Worm (Caenorhabditis elegans) whole organism, L1 larva: ENCODE results near the gene arp-11.

Source experiments
- C04F5.9 ChIP-seq: sonication (generic microtip); optimal IDR thresholded peaks from 2 replicates; lab custom pipeline; 2016; ENCODE audit warnings: missing genetic modification characterization, missing compliant biosample characterization
- F16B12.6 ChIP-seq: fragments of 150-350 bp; optimal IDR thresholded peaks from 2 replicates; lab custom pipeline; 2014; ENCODE audit warnings: missing biosample characterization, missing genetic modification characterization
- alr-1 ChIP-seq: fragments of 200-800 bp; sonication (Bioruptor generic); optimal IDR thresholded peaks from 2 replicates; lab custom pipeline; 2018; ENCODE audit warnings: borderline replicate concordance, mild to moderate bottlenecking, missing genetic modification characterization, missing compliant biosample characterization
- aly-2 ChIP-seq: fragments of 150-350 bp; optimal IDR thresholded peaks from 2 replicates; lab custom pipeline; 2014; ENCODE audit warnings: missing biosample characterization, missing genetic modification characterization
- ceh-63 ChIP-seq: fragments of 200-800 bp; sonication (Bioruptor generic); optimal IDR thresholded peaks from 2 replicates; lab custom pipeline; 2018; ENCODE audit warnings: mild to moderate bottlenecking, missing genetic modification characterization, missing compliant biosample characterization
- ceh-82 ChIP-seq, 3 experiments: fragments of 150-350 bp in 1 of 3; sonication (generic microtip) in 2 of 3; optimal IDR thresholded peaks; 2 replicates each; lab custom pipeline; 2014 to 2017; ENCODE audit warnings: missing biosample characterization in 3 of 3, missing genetic modification characterization in 3 of 3
- ceh-88 ChIP-seq: fragments of 200-800 bp; sonication (Bioruptor generic); IDR thresholded peaks from 2 replicates; pipeline ENCODE4 v1.3.6; 2022; ENCODE audit warnings: missing genetic modification characterization, missing compliant biosample characterization
- ceh-90 ChIP-seq: sonication (generic microtip); optimal IDR thresholded peaks from 2 replicates; lab custom pipeline; 2016; ENCODE audit warnings: missing genetic modification characterization, missing compliant biosample characterization
- dpl-1 ChIP-seq, 3 experiments: fragments of 150-350 bp in 2 of 3; sonication (generic microtip) in 1 of 3; optimal IDR thresholded peaks; 2 replicates each; lab custom pipeline; 2014 to 2017; ENCODE audit warnings: missing biosample characterization in 3 of 3, missing genetic modification characterization in 3 of 3, missing genetic modification reagents in 3 of 3
- dsc-1 ChIP-seq: sonication (generic microtip); optimal IDR thresholded peaks from 2 replicates; lab custom pipeline; 2016; ENCODE audit warnings: mild to moderate bottlenecking, missing genetic modification characterization, missing compliant biosample characterization
- efl-1 ChIP-seq, 4 experiments: fragments of 150-350 bp; optimal IDR thresholded peaks in 3 of 4; peaks in 1 of 4; 1 replicate in 1 of 4; 2 replicates in 3 of 4; lab custom pipeline; 2014; ENCODE audit warnings: missing biosample characterization in 2 of 4, missing genetic modification characterization in 2 of 4, missing genetic modification reagents in 2 of 4
- efl-3 ChIP-seq: fragments of 200-800 bp; sonication (Bioruptor generic); optimal IDR thresholded peaks from 2 replicates; lab custom pipeline; 2018; ENCODE audit warnings: mild to moderate bottlenecking, missing genetic modification characterization, missing compliant biosample characterization
- egl-13 ChIP-seq: sonication (generic microtip); optimal IDR thresholded peaks from 2 replicates; lab custom pipeline; 2016; ENCODE audit warnings: missing genotype, missing genetic modification reagents, missing genetic modification characterization, missing compliant biosample characterization
- elt-2 ChIP-seq: sonication (generic microtip); optimal IDR thresholded peaks from 2 replicates; lab custom pipeline; 2016; ENCODE audit warnings: missing genetic modification characterization, mild to moderate bottlenecking, inconsistent platforms, missing compliant biosample characterization, missing genetic modification reagents
- ets-5 ChIP-seq: fragments of 200-800 bp; sonication (Bioruptor generic); IDR thresholded peaks from 2 replicates; pipeline ENCODE4 v1.3.6; 2022; ENCODE audit warnings: missing genetic modification characterization, missing compliant biosample characterization
- fkh-4 ChIP-seq: sonication (generic microtip); optimal IDR thresholded peaks from 2 replicates; lab custom pipeline; 2016; ENCODE audit warnings: missing compliant biosample characterization, missing genetic modification characterization, borderline replicate concordance
- fkh-8 ChIP-seq: sonication (generic microtip); optimal IDR thresholded peaks from 2 replicates; lab custom pipeline; 2016; ENCODE audit warnings: mild to moderate bottlenecking, missing genetic modification characterization, missing compliant biosample characterization
- hlh-4 ChIP-seq: sonication (generic microtip); optimal IDR thresholded peaks from 2 replicates; lab custom pipeline; 2016; ENCODE audit warnings: mild to moderate bottlenecking, missing genetic modification characterization, missing compliant biosample characterization
- hpl-2 ChIP-seq: fragments of 150-350 bp; optimal IDR thresholded peaks from 2 replicates; lab custom pipeline; 2014; ENCODE audit warnings: missing biosample characterization, missing genetic modification reagents, missing genetic modification characterization
- isw-1 ChIP-seq: fragments of 200-800 bp; sonication (Bioruptor generic); IDR thresholded peaks from 2 replicates; pipeline ENCODE4 v1.3.6; 2022; ENCODE audit warnings: missing genetic modification characterization, missing compliant biosample characterization
- jun-1 ChIP-seq: fragments of 150-350 bp; optimal IDR thresholded peaks from 2 replicates; lab custom pipeline; 2014; ENCODE audit warnings: missing biosample characterization, missing genetic modification reagents, missing genetic modification characterization
- lin-15B ChIP-seq: fragments of 150-350 bp; sonication (generic microtip); optimal IDR thresholded peaks from 3 replicates; lab custom pipeline; 2014; ENCODE audit warnings: missing biosample characterization, missing genetic modification characterization
- lsy-2 ChIP-seq, 2 experiments: fragments of 150-350 bp; optimal IDR thresholded peaks; 2 replicates each; lab custom pipeline; 2014; ENCODE audit warnings: missing biosample characterization in 2 of 2, missing genetic modification characterization in 2 of 2
- mab-9 ChIP-seq: fragments of 200-800 bp; sonication (Bioruptor generic); IDR thresholded peaks from 2 replicates; pipeline ENCODE4 v1.3.6; 2022; ENCODE audit warnings: missing genetic modification reagents, missing genetic modification characterization, missing compliant biosample characterization
- nhr-19 ChIP-seq: fragments of 200-800 bp; sonication (Bioruptor generic); conservative IDR thresholded peaks from 2 replicates; pipeline ENCODE4 v1.3.6; 2022; ENCODE audit warnings: missing genetic modification characterization, missing compliant biosample characterization
- nhr-237 ChIP-seq: fragments of 150-350 bp; optimal IDR thresholded peaks from 2 replicates; lab custom pipeline; 2014; ENCODE audit warnings: missing biosample characterization, missing genetic modification characterization
- nhr-28 ChIP-seq: fragments of 150-350 bp; optimal IDR thresholded peaks from 2 replicates; lab custom pipeline; 2014; ENCODE audit warnings: missing biosample characterization, missing genetic modification characterization
- nhr-71 ChIP-seq: sonication (generic microtip); optimal IDR thresholded peaks from 2 replicates; lab custom pipeline; 2016; ENCODE audit warnings: mild to moderate bottlenecking, missing genetic modification characterization, moderate library complexity, missing compliant biosample characterization
- nhr-77 ChIP-seq: fragments of 150-350 bp; optimal IDR thresholded peaks from 2 replicates; lab custom pipeline; 2014; ENCODE audit warnings: missing biosample characterization, missing genetic modification characterization
- nhr-85 ChIP-seq: sonication (generic microtip); peaks from one replicate; lab custom pipeline; 2016; ENCODE audit warnings: missing genetic modification characterization, inconsistent platforms, missing compliant biosample characterization
- nhr-90 ChIP-seq: sonication (generic microtip); optimal IDR thresholded peaks from 2 replicates; lab custom pipeline; 2016; ENCODE audit warnings: mild to moderate bottlenecking, missing genetic modification characterization, missing compliant biosample characterization; ENCODE audit not compliant: poor library complexity
- snu-23 ChIP-seq: sonication (generic microtip); optimal IDR thresholded peaks from 2 replicates; lab custom pipeline; 2016; ENCODE audit warnings: missing genetic modification characterization, missing compliant biosample characterization
- sox-4 ChIP-seq: sonication (generic microtip); optimal IDR thresholded peaks from 2 replicates; lab custom pipeline; 2016; ENCODE audit warnings: missing genetic modification characterization, missing compliant biosample characterization
- sup-37 ChIP-seq: fragments of 200-800 bp; sonication (Bioruptor generic); optimal IDR thresholded peaks from 2 replicates; lab custom pipeline; 2018; ENCODE audit warnings: mild to moderate bottlenecking, missing genetic modification characterization, missing compliant biosample characterization
- tbx-2 ChIP-seq: sonication (generic microtip); optimal IDR thresholded peaks from 2 replicates; lab custom pipeline; 2016; ENCODE audit warnings: missing genetic modification characterization, missing compliant biosample characterization
- tlp-1 ChIP-seq: fragments of 150-350 bp; optimal IDR thresholded peaks from 2 replicates; lab custom pipeline; 2014; ENCODE audit warnings: missing biosample characterization, missing genetic modification characterization
- unc-130 ChIP-seq: fragments of 150-350 bp; optimal IDR thresholded peaks from 2 replicates; lab custom pipeline; 2017; ENCODE audit warnings: missing biosample characterization, missing genetic modification characterization, inconsistent platforms
- unc-62 ChIP-seq: fragments of 150-350 bp; optimal IDR thresholded peaks from 2 replicates; lab custom pipeline; 2014; ENCODE audit warnings: missing biosample characterization, missing genetic modification reagents, missing genetic modification characterization
- unc-86 ChIP-seq: sonication (generic microtip); optimal IDR thresholded peaks from 2 replicates; lab custom pipeline; 2016; ENCODE audit warnings: missing genetic modification characterization, missing compliant biosample characterization
- vab-15 ChIP-seq: sonication (generic microtip); optimal IDR thresholded peaks from 2 replicates; lab custom pipeline; 2017; ENCODE audit warnings: missing genotype, mild to moderate bottlenecking, missing genetic modification characterization, missing compliant biosample characterization
- zag-1 ChIP-seq: fragments of 150-350 bp; optimal IDR thresholded peaks from 2 replicates; lab custom pipeline; 2014; ENCODE audit warnings: missing biosample characterization, missing genetic modification characterization
- zip-4 ChIP-seq: fragments of 200-800 bp; sonication (Bioruptor generic); optimal IDR thresholded peaks from 2 replicates; lab custom pipeline; 2018; ENCODE audit warnings: mild to moderate bottlenecking, missing genetic modification characterization, moderate library complexity, missing compliant biosample characterization
- ztf-11 ChIP-seq, 2 experiments: sonication (generic microtip); optimal IDR thresholded peaks; 2 replicates each; lab custom pipeline; 2016 to 2017; ENCODE audit warnings: missing genetic modification characterization in 2 of 2, missing biosample characterization in 1 of 2, missing compliant biosample characterization in 1 of 2

The arp-11 gene

DNA sequence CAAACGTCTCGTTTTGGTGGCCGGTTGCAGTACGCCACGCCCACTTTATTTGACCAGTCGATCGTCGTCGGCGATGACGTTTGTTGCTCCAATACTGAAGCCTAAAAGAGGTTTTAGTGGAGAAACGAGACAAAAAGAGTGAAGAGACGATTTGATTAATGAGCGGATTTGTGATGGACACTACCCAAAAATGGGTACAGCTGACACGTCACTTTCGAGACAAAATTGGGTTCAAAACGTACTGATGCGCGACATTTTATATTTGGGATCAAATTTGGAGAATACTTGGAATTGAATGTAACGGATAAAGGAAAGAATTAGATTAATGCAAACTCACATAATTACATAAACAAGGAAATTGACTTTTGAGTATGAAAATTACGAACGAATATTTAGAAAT, 4.6 kb downstream of the arp-11 start, which contains the start of gene ilys-4:
TSS of gene ilys-4 (minus strand) at position 101 of the 400 bp plus-strand sequence.
- TF ChIP-seq dpl-1 (GFP tag; optimal IDR thresholded peaks at IDR 0.05; lab: Kevin White, UChicago) (no peak), vab-15 (tag; lab: Kevin White, UChicago) (no peak), zip-4 (GFP tag; lab: Kevin White, UChicago) (no peak)

DNA sequence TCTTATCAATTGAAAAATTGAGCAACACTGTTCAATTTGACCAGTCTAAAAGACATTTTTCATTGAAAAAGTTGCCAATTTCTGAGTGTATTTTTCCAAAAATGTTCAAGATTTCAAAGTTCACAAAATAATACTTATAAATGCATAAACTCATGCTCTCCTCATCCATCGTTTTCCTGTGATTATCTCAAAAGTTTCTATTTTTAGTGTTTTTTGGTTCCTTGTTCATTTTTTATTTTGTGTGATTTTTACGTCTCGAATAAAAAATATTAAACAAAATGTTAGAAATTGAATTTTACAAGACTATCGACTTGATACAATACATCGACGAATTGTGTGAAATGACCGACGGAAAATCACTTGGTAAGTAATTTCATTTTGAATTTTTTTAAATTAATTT, 20.3 kb downstream of the arp-11 start, which contains the start of gene atic-1:
TSS of gene atic-1 (plus strand) at position 301 of the 400 bp plus-strand sequence.
- TF ChIP-seq F16B12.6 (no peak), C04F5.9 (tag; lab: Kevin White, UChicago) (no peak), unc-86 (tag; lab: Kevin White, UChicago) (no peak), ceh-63 (no peak), isw-1 (no peak), alr-1 (no peak), unc-130 (tag; lab: Kevin White, UChicago) (no peak), dpl-1 (GFP tag; optimal IDR thresholded peaks at IDR 0.05; lab: Kevin White, UChicago) (no peak), snu-23 (GFP tag; lab: Kevin White, UChicago) (no peak), nhr-71 (tag; lab: Kevin White, UChicago) (no peak), nhr-85 (no peak), dsc-1 (tag; lab: Kevin White, UChicago) (no peak)

- TF ChIP-seq elt-2 (tag; lab: Kevin White, UChicago) = peak; percentile 53
- TF ChIP-seq nhr-19 (GFP tag; lab: Robert Waterston, UW) = no peak
- TF ChIP-seq egl-13 (tag; lab: Kevin White, UChicago) = no peak
- TF ChIP-seq jun-1 (tag; lab: Kevin White, UChicago) = no peak
- peak; percentile 54 for TF ChIP-seq tlp-1
- no peak for TF ChIP-seq lsy-2 (tag; optimal IDR thresholded peaks at IDR 0.05; lab: Kevin White, UChicago)
- no peak for TF ChIP-seq ceh-90
- TF ChIP-seq ets-5 (GFP tag; lab: Robert Waterston, UW) = no peak
- TF ChIP-seq aly-2 (tag; lab: Kevin White, UChicago) = no peak
- no peak for TF ChIP-seq sup-37 (GFP tag; lab: Kevin White, UChicago)
- TF ChIP-seq fkh-4 (tag; lab: Kevin White, UChicago) = no peak
- no peak for TF ChIP-seq nhr-90 (tag; lab: Kevin White, UChicago)
Measured at ce11 chrIV:7881166-7881565, 20.9 kb downstream of the arp-11 start.

ce11 chrIV:7879017-7879416, 23.1 kb downstream of the arp-11 start, which contains the start of gene srt-73:
Gene srt-73, plus strand, starts transcription at chrIV:7879317.
- no peak for TF ChIP-seq efl-1 (optimal IDR thresholded peaks at IDR 0.05; lab: Kevin White, UChicago)
- peak in 1 of 2 experiments; percentile 63 for TF ChIP-seq efl-1 (GFP tag; optimal IDR thresholded peaks at IDR 0.05 in 1 of 2; lab: Kevin White, UChicago)
- TF ChIP-seq nhr-237 (tag; lab: Kevin White, UChicago) = no peak
- TF ChIP-seq ceh-88 = no peak
- TF ChIP-seq, all 84 proteins: peak for 1

ce11 chrIV:7877781-7878180, 24.3 kb downstream of the arp-11 start, which contains the start of gene kin-26:
Gene kin-26, minus strand, starts transcription at chrIV:7877881.
- TF ChIP-seq ztf-11 (tag; optimal IDR thresholded peaks at IDR 0.05; lab: Kevin White, UChicago) (no peak), hpl-2 (GFP tag; lab: Kevin White, UChicago) (no peak), ceh-88 (no peak), efl-1 (optimal IDR thresholded peaks at IDR 0.05; lab: Kevin White, UChicago) (no peak), efl-1 (GFP tag; optimal IDR thresholded peaks at IDR 0.05 in 1 of 2; lab: Kevin White, UChicago) (peak in 1 of 2 experiments; percentile 4)

DNA sequence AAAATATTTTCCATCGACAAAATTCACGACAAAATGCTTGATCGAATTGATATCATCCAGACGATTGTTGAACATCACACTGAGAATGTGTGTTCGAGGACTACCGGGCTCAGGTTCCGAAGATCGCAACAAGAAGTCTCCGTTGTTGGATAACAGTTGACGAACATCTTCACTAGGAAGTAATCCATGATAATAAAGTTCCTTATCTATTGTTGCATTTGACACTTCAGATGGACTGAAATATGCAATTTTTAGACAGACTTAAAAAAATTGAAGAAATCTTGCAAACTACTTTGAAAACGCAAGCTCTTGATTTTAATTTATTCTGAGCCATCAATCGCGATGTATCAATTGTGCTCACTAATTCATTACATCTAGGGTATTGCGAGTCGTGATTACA, 24.8 kb downstream of the arp-11 start:
- TF ChIP-seq zag-1 (tag; lab: Kevin White, UChicago) (no peak), sox-4 (tag; lab: Kevin White, UChicago) (no peak), nhr-28 (tag; lab: Kevin White, UChicago) (no peak), nhr-77 (no peak), snu-23 (GFP tag; lab: Kevin White, UChicago) (no peak), dpl-1 (GFP tag; optimal IDR thresholded peaks at IDR 0.05; lab: Kevin White, UChicago) (no peak), hlh-4 (tag; lab: Kevin White, UChicago) (no peak), vab-15 (tag; lab: Kevin White, UChicago) (no peak), unc-62 (GFP tag; lab: Kevin White, UChicago) (no peak), mab-9 (GFP tag; lab: Robert Waterston, UW) (no peak), tbx-2 (no peak), lin-15B (no peak), zip-4 (GFP tag; lab: Kevin White, UChicago) (no peak), ceh-82 (tag; optimal IDR thresholded peaks at IDR 0.05; lab: Kevin White, UChicago) (no peak), efl-3 (GFP tag; lab: Kevin White, UChicago) (no peak), fkh-8 (tag; lab: Kevin White, UChicago) (no peak)
